Fruit fly (Drosophila melanogaster) S2 (cell line): ENCODE data around the gene CG10063.

Experiments
- CG8478 ChIP-seq: fragments of >200 bp; optimal IDR thresholded peaks from 2 replicates; lab custom pipeline; 2018
- CTCF ChIP-seq, 2 experiments: fragments of >200 bp; optimal IDR thresholded peaks; 2 replicates each; lab custom pipeline; 2018

DNA sequence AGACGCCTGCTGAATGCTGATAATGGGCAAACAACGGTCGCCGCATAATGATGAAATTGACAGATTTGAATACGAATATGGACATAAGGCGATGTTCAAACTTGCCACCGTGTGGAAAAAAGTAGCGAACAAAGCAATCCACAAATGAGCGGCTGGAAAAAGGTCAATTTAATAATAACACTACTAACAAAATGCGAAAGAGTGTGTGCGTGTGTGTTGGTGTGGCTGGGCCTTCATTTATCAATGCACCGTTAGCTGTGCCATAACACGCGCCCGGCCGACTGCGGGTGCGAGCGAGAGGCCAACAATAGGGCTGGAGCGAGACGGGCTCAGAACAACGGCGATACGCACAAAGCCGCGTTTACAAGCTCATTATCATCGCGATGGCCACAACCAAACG is 3.6 kb upstream of the CG10063 start:
- TF ChIP-seq CTCF (optimal IDR thresholded peaks at IDR 0.05; lab: Kevin White, UChicago) (no peak), CG8478 (lab: Kevin White, UChicago) (no peak)
